1 fruit fly cellular context compared by ENCODE assay signal in genomic region chr3R:16432665-16433065, dm6.
A peak's percentile ranks its signal among the peaks of the same experiment; 100 is the strongest.
TF ChIP-seq lines count a peak whose summit lies in the region.

TSS of gene Fntb (plus strand) at chr3R:16432998.

TF ChIP-seq in whole organism, embryonic, 481 proteins besides CTCF, POLR2A, EP300 and RAD21 (continued from another document and continues in another):
- peak; percentile 24 for TF ChIP-seq pzg (GFP tag; optimal IDR thresholded peaks at IDR 0.05; lab: Kevin White, UChicago)
- peak; percentile 32 for TF ChIP-seq chn (GFP tag; optimal IDR thresholded peaks at IDR 0.05; lab: Kevin White, UChicago)
- no peak for TF ChIP-seq Ravus (GFP tag; IDR thresholded peaks at IDR 0.05; lab: Robert Waterston, UW)
- peak; percentile 55 for TF ChIP-seq NfI (GFP tag; optimal IDR thresholded peaks at IDR 0.05; lab: Kevin White, UChicago)
- TF ChIP-seq esg (GFP tag; conservative IDR thresholded peaks at IDR 0.05; lab: Robert Waterston, UW) = peak; percentile 41; the same call in 1 of the 2 replicates
- TF ChIP-seq Sry-δ (GFP tag; optimal IDR thresholded peaks at IDR 0.05; lab: Kevin White, UChicago) = no peak
- no peak for TF ChIP-seq toy (GFP tag; IDR thresholded peaks at IDR 0.05; lab: Robert Waterston, UW)
- peak; percentile 62 for TF ChIP-seq CG12155 (GFP tag; optimal IDR thresholded peaks at IDR 0.05; lab: Kevin White, UChicago)
- TF ChIP-seq Camta (GFP tag; optimal IDR thresholded peaks at IDR 0.05; lab: Kevin White, UChicago) = peak; percentile 14
- TF ChIP-seq Sry-β (GFP tag; optimal IDR thresholded peaks at IDR 0.05; lab: Kevin White, UChicago) = peak; percentile 68
- TF ChIP-seq Hand (GFP tag; optimal IDR thresholded peaks at IDR 0.05; lab: Kevin White, UChicago) = no peak
- TF ChIP-seq knrl (GFP tag; IDR thresholded peaks at IDR 0.05; lab: Robert Waterston, UW; ENCODE audit: partially characterized antibody) = no peak
- peak; percentile 61 for TF ChIP-seq CG4617 (GFP tag; optimal IDR thresholded peaks at IDR 0.05; lab: Kevin White, UChicago; ENCODE audit: borderline replicate concordance)
- no peak for TF ChIP-seq nerfin-2 (GFP tag; IDR thresholded peaks at IDR 0.05; lab: Robert Waterston, UW; ENCODE audit: partially characterized antibody)
- TF ChIP-seq CG33557 (GFP tag; optimal IDR thresholded peaks at IDR 0.05; lab: Kevin White, UChicago) = peak; percentile 50
- peak; percentile 72 for TF ChIP-seq HmgZ (tag; optimal IDR thresholded peaks at IDR 0.05; lab: Kevin White, UChicago)
- no peak for TF ChIP-seq ab (GFP tag; optimal IDR thresholded peaks at IDR 0.05; lab: Kevin White, UChicago)
- TF ChIP-seq cas (GFP tag; IDR thresholded peaks at IDR 0.05; lab: Robert Waterston, UW) = no peak
- TF ChIP-seq insv (GFP tag; optimal IDR thresholded peaks at IDR 0.05; lab: Kevin White, UChicago) = no peak
- peak; percentile 64 for TF ChIP-seq CG4820 (GFP tag; optimal IDR thresholded peaks at IDR 0.05; lab: Kevin White, UChicago)
- peak; percentile 74 for TF ChIP-seq CG13775 (GFP tag; optimal IDR thresholded peaks at IDR 0.05; lab: Kevin White, UChicago)
- TF ChIP-seq CG13287 (GFP tag; IDR thresholded peaks at IDR 0.05; lab: Robert Waterston, UW; ENCODE audit: partially characterized antibody) = peak; percentile 50; the same call in 1 of the 2 replicates
- peak in 1 of 2 experiments; percentile 74 for TF ChIP-seq bsh (GFP tag; optimal IDR thresholded peaks at IDR 0.05; lab: Kevin White, UChicago)
- TF ChIP-seq sqz (GFP tag; optimal IDR thresholded peaks at IDR 0.05; lab: Kevin White, UChicago) = no peak
- TF ChIP-seq H15 (GFP tag; IDR thresholded peaks at IDR 0.05; lab: Robert Waterston, UW) = no peak
- no peak for TF ChIP-seq CG5180 (GFP tag; optimal IDR thresholded peaks at IDR 0.05; lab: Kevin White, UChicago)
- peak; percentile 20; the same call in 1 of the 2 replicates for TF ChIP-seq CG4730 (GFP tag; IDR thresholded peaks at IDR 0.05; lab: Robert Waterston, UW)
- TF ChIP-seq Elba2 (GFP tag; optimal IDR thresholded peaks at IDR 0.05; lab: Kevin White, UChicago) = no peak
- TF ChIP-seq kay (GFP tag; optimal IDR thresholded peaks at IDR 0.05; lab: Kevin White, UChicago) = peak; percentile 19
- TF ChIP-seq pros (GFP tag; optimal IDR thresholded peaks at IDR 0.05; lab: Kevin White, UChicago) = no peak
- no peak for TF ChIP-seq Jarid2 (GFP tag; optimal IDR thresholded peaks at IDR 0.05; lab: Kevin White, UChicago)
- TF ChIP-seq sug (tag; optimal IDR thresholded peaks at IDR 0.05; lab: Kevin White, UChicago) = peak; percentile 71
- TF ChIP-seq gsb (GFP tag; IDR thresholded peaks at IDR 0.05; lab: Robert Waterston, UW) = no peak
- no peak for TF ChIP-seq CG9797 (GFP tag; optimal IDR thresholded peaks at IDR 0.05; lab: Kevin White, UChicago)
- TF ChIP-seq vvl (GFP tag; IDR thresholded peaks at IDR 0.05; lab: Robert Waterston, UW) = peak; percentile 68
- no peak for TF ChIP-seq CG4282 (GFP tag; optimal IDR thresholded peaks at IDR 0.05; lab: Kevin White, UChicago)
- TF ChIP-seq dimm (GFP tag; IDR thresholded peaks at IDR 0.05; lab: Robert Waterston, UW) = no peak
- TF ChIP-seq da (GFP tag; optimal IDR thresholded peaks at IDR 0.05; lab: Kevin White, UChicago) = no peak
- peak; percentile 40 for TF ChIP-seq ATbp (GFP tag; optimal IDR thresholded peaks at IDR 0.05; lab: Kevin White, UChicago)
- TF ChIP-seq CG42726 (GFP tag; IDR thresholded peaks at IDR 0.05; lab: Robert Waterston, UW; ENCODE audit: partially characterized antibody) = no peak
- TF ChIP-seq chm (GFP tag; IDR thresholded peaks at IDR 0.05; lab: Robert Waterston, UW) = no peak
- no peak for TF ChIP-seq jing (GFP tag; optimal IDR thresholded peaks at IDR 0.05; lab: Kevin White, UChicago)
- TF ChIP-seq CG11695 (GFP tag; IDR thresholded peaks at IDR 0.05; lab: Robert Waterston, UW) = peak; percentile 60; the same call in 2 of the 3 replicates
- peak; percentile 63 for TF ChIP-seq CG10543 (GFP tag; optimal IDR thresholded peaks at IDR 0.05; lab: Kevin White, UChicago)
- no peak for TF ChIP-seq sim (GFP tag; IDR thresholded peaks at IDR 0.05; lab: Robert Waterston, UW)
- TF ChIP-seq p53 (GFP tag; optimal IDR thresholded peaks at IDR 0.05; lab: Kevin White, UChicago) = no peak
- TF ChIP-seq ERR (GFP tag; optimal IDR thresholded peaks at IDR 0.05; lab: Kevin White, UChicago) = no peak
- peak; percentile 51 for TF ChIP-seq CG7556 (GFP tag; optimal IDR thresholded peaks at IDR 0.05; lab: Kevin White, UChicago)
- TF ChIP-seq Hr78 (GFP tag; optimal IDR thresholded peaks at IDR 0.05; lab: Kevin White, UChicago) = no peak
- TF ChIP-seq Bgb (GFP tag; IDR thresholded peaks at IDR 0.05; lab: Robert Waterston, UW; ENCODE audit: partially characterized antibody) = no peak
- TF ChIP-seq repo (GFP tag; optimal IDR thresholded peaks at IDR 0.05; lab: Kevin White, UChicago) = no peak
- no peak for TF ChIP-seq CG8765 (GFP tag; IDR thresholded peaks at IDR 0.05; lab: Robert Waterston, UW)
- TF ChIP-seq CG17186 (GFP tag; optimal IDR thresholded peaks at IDR 0.05; lab: Kevin White, UChicago) = peak; percentile 20
- TF ChIP-seq twi (tag; optimal IDR thresholded peaks at IDR 0.05; lab: Kevin White, UChicago) = peak; percentile 46
- TF ChIP-seq Rfx (GFP tag; IDR thresholded peaks at IDR 0.05; lab: Robert Waterston, UW) = peak; percentile 69
- TF ChIP-seq Nf-YC (tag; optimal IDR thresholded peaks at IDR 0.05; lab: Kevin White, UChicago) = peak; percentile 65
- peak; percentile 77 for TF ChIP-seq CG18262 (tag; optimal IDR thresholded peaks at IDR 0.05; lab: Kevin White, UChicago)
- TF ChIP-seq NC2α (GFP tag; optimal IDR thresholded peaks at IDR 0.05; lab: Kevin White, UChicago) = peak; percentile 12
- no peak for TF ChIP-seq CG31224 (GFP tag; IDR thresholded peaks at IDR 0.05; lab: Robert Waterston, UW)
- 0 out of 4 replicates have a peak, but pooled peaks have one; percentile 27 for TF ChIP-seq Dll (GFP tag; IDR thresholded peaks at IDR 0.05; lab: Robert Waterston, UW; ENCODE audit: partially characterized antibody)
- TF ChIP-seq E2f1 (GFP tag; IDR thresholded peaks at IDR 0.05; lab: Robert Waterston, UW) = peak; percentile 23; the same call in 1 of the 2 replicates
- no peak for TF ChIP-seq dan (GFP tag; IDR thresholded peaks at IDR 0.05; lab: Robert Waterston, UW)
- TF ChIP-seq CG15269 (tag; optimal IDR thresholded peaks at IDR 0.05; lab: Kevin White, UChicago) = no peak
- TF ChIP-seq chinmo (GFP tag; IDR thresholded peaks at IDR 0.05; lab: Robert Waterston, UW; ENCODE audit: partially characterized antibody) = no peak
- TF ChIP-seq CG31441 (GFP tag; IDR thresholded peaks at IDR 0.05; lab: Robert Waterston, UW) = peak; percentile 86
- TF ChIP-seq lilli (GFP tag; optimal IDR thresholded peaks at IDR 0.05; lab: Kevin White, UChicago) = peak; percentile 74
- peak; percentile 13 for TF ChIP-seq CG15073 (GFP tag; optimal IDR thresholded peaks at IDR 0.05; lab: Kevin White, UChicago)
- TF ChIP-seq CG3726 (GFP tag; IDR thresholded peaks at IDR 0.05; lab: Robert Waterston, UW) = no peak
- TF ChIP-seq Ptx1 (GFP tag; IDR thresholded peaks at IDR 0.05; lab: Robert Waterston, UW) = peak; percentile 73
- TF ChIP-seq CG1529 (GFP tag; optimal IDR thresholded peaks at IDR 0.05; lab: Kevin White, UChicago) = peak; percentile 38
- TF ChIP-seq trh (GFP tag; optimal IDR thresholded peaks at IDR 0.05; lab: Kevin White, UChicago) = no peak
- TF ChIP-seq CG17361 (GFP tag; IDR thresholded peaks at IDR 0.05; lab: Robert Waterston, UW) = peak; percentile 88
- TF ChIP-seq cwo (GFP tag; optimal IDR thresholded peaks at IDR 0.05; lab: Kevin White, UChicago) = peak; percentile 31
- no peak for TF ChIP-seq CG11560 (tag; IDR thresholded peaks at IDR 0.05; lab: Robert Waterston, UW)
- TF ChIP-seq CkIIα-i1 (GFP tag; IDR thresholded peaks at IDR 0.05; lab: Robert Waterston, UW) = no peak
- no peak for TF ChIP-seq Doc2 (GFP tag; IDR thresholded peaks at IDR 0.05; lab: Robert Waterston, UW)
- TF ChIP-seq zen (tag; optimal IDR thresholded peaks at IDR 0.05; lab: Kevin White, UChicago) = peak; percentile 56
- TF ChIP-seq Awh (GFP tag; IDR thresholded peaks at IDR 0.05; lab: Robert Waterston, UW) = 0 out of 2 replicates have a peak, but pooled peaks have one; percentile 51
- TF ChIP-seq otp (GFP tag; IDR thresholded peaks at IDR 0.05; lab: Robert Waterston, UW) = no peak
- peak; percentile 26 for TF ChIP-seq CG2202 (tag; optimal IDR thresholded peaks at IDR 0.05; lab: Kevin White, UChicago)
- TF ChIP-seq Atf-2 (GFP tag; optimal IDR thresholded peaks at IDR 0.05; lab: Kevin White, UChicago) = no peak
- no peak for TF ChIP-seq sd (tag; optimal IDR thresholded peaks at IDR 0.05; lab: Kevin White, UChicago)
- peak in 1 of 2 experiments; percentile 8 for TF ChIP-seq crp (GFP tag; optimal IDR thresholded peaks at IDR 0.05; lab: Kevin White, UChicago)
- TF ChIP-seq ro (GFP tag; IDR thresholded peaks at IDR 0.05; lab: Robert Waterston, UW) = no peak
- peak; percentile 23 for TF ChIP-seq Ets97D (GFP tag; optimal IDR thresholded peaks at IDR 0.05; lab: Kevin White, UChicago)
- TF ChIP-seq CG12391 (tag; optimal IDR thresholded peaks at IDR 0.05; lab: Kevin White, UChicago) = peak; percentile 88
- no peak for TF ChIP-seq ftz-f1 (GFP tag; optimal IDR thresholded peaks at IDR 0.05; lab: Kevin White, UChicago)
- TF ChIP-seq salm (tag; optimal IDR thresholded peaks at IDR 0.05; lab: Kevin White, UChicago) = peak; percentile 47
- no peak for TF ChIP-seq Hr51 (GFP tag; optimal IDR thresholded peaks at IDR 0.05; lab: Kevin White, UChicago)
- no peak for TF ChIP-seq Hey (tag; optimal IDR thresholded peaks at IDR 0.05; lab: Kevin White, UChicago)
- TF ChIP-seq MBD-R2 (GFP tag; IDR thresholded peaks at IDR 0.05; lab: Robert Waterston, UW) = peak; percentile 72
- TF ChIP-seq CG18764 (GFP tag; optimal IDR thresholded peaks at IDR 0.05; lab: Kevin White, UChicago) = peak; percentile 51
- peak; percentile 46 for TF ChIP-seq scrt (GFP tag; optimal IDR thresholded peaks at IDR 0.05; lab: Kevin White, UChicago)
- TF ChIP-seq trem (tag; optimal IDR thresholded peaks at IDR 0.05; lab: Kevin White, UChicago) = peak; percentile 74
- TF ChIP-seq Dad (GFP tag; optimal IDR thresholded peaks at IDR 0.05; lab: Kevin White, UChicago) = no peak
- peak; percentile 42; the same call in 1 of the 2 replicates for TF ChIP-seq klu (GFP tag; IDR thresholded peaks at IDR 0.05; lab: Robert Waterston, UW)
- TF ChIP-seq wek (GFP tag; optimal IDR thresholded peaks at IDR 0.05; lab: Kevin White, UChicago) = peak; percentile 94
- peak; percentile 72 for TF ChIP-seq caup (GFP tag; optimal IDR thresholded peaks at IDR 0.05; lab: Kevin White, UChicago; ENCODE audit: severe bottlenecking)
- peak; percentile 44 for TF ChIP-seq CG34376 (GFP tag; optimal IDR thresholded peaks at IDR 0.05; lab: Kevin White, UChicago)
- TF ChIP-seq CG2875 (GFP tag; optimal IDR thresholded peaks at IDR 0.05; lab: Kevin White, UChicago) = peak; percentile 44
- 0 out of 2 replicates have a peak, but pooled peaks have one; percentile 15 for TF ChIP-seq CG1024 (GFP tag; IDR thresholded peaks at IDR 0.05; lab: Robert Waterston, UW)
- TF ChIP-seq CG13296 (GFP tag; optimal IDR thresholded peaks at IDR 0.05; lab: Kevin White, UChicago) = peak; percentile 69
- TF ChIP-seq CG34224 (GFP tag; IDR thresholded peaks at IDR 0.05; lab: Robert Waterston, UW; ENCODE audit: partially characterized antibody) = peak; percentile 35; the same call in 1 of the 3 replicates
- peak; percentile 48; the same call in 1 of the 2 replicates for TF ChIP-seq ttk (GFP tag; IDR thresholded peaks at IDR 0.05; lab: Robert Waterston, UW)
- no peak for TF ChIP-seq CG17802 (tag; optimal IDR thresholded peaks at IDR 0.05; lab: Kevin White, UChicago)
- peak; percentile 39 for TF ChIP-seq CG12219 (GFP tag; optimal IDR thresholded peaks at IDR 0.05; lab: Kevin White, UChicago)
- TF ChIP-seq zfh1 (GFP tag; IDR thresholded peaks at IDR 0.05; lab: Robert Waterston, UW) = 0 out of 3 replicates have a peak, but pooled peaks have one; percentile 15
- peak; percentile 74 for TF ChIP-seq dysf (GFP tag; IDR thresholded peaks at IDR 0.05; lab: Robert Waterston, UW)
- no peak for TF ChIP-seq Lim3 (GFP tag; IDR thresholded peaks at IDR 0.05; lab: Robert Waterston, UW)
- TF ChIP-seq dmrt11E (tag; optimal IDR thresholded peaks at IDR 0.05; lab: Kevin White, UChicago) = peak; percentile 61
- TF ChIP-seq D (optimal IDR thresholded peaks at IDR 0.05; lab: Kevin White, UChicago) = no peak
- peak; percentile 57 for TF ChIP-seq D (GFP tag; optimal IDR thresholded peaks at IDR 0.05; lab: Kevin White, UChicago)
- peak; percentile 81 for TF ChIP-seq PHDP (tag; optimal IDR thresholded peaks at IDR 0.05; lab: Kevin White, UChicago)
- TF ChIP-seq D19B (GFP tag; optimal IDR thresholded peaks at IDR 0.05; lab: Kevin White, UChicago) = peak; percentile 58
- peak; percentile 91 for TF ChIP-seq stwl (tag; optimal IDR thresholded peaks at IDR 0.05; lab: Kevin White, UChicago)
- TF ChIP-seq sima (GFP tag; optimal IDR thresholded peaks at IDR 0.05; lab: Kevin White, UChicago) = no peak
- TF ChIP-seq Ets65A (GFP tag; lab: Kevin White, UChicago) = peak; percentile 95
- no peak for TF ChIP-seq Atf3 (GFP tag; optimal IDR thresholded peaks at IDR 0.05; lab: Kevin White, UChicago)
- peak; percentile 55 for TF ChIP-seq Nf-YB (GFP tag; optimal IDR thresholded peaks at IDR 0.05; lab: Kevin White, UChicago)
- TF ChIP-seq Hmx (GFP tag; optimal IDR thresholded peaks at IDR 0.05; lab: Kevin White, UChicago) = peak; percentile 19
- peak; percentile 57 for TF ChIP-seq Med (GFP tag; lab: Kevin White, UChicago)
- no peak for TF ChIP-seq gsb-n (tag; optimal IDR thresholded peaks at IDR 0.05; lab: Kevin White, UChicago)
- TF ChIP-seq nerfin-1 (tag; optimal IDR thresholded peaks at IDR 0.05; lab: Kevin White, UChicago) = peak; percentile 66
- no peak for TF ChIP-seq Side (GFP tag; optimal IDR thresholded peaks at IDR 0.05; lab: Kevin White, UChicago)
- TF ChIP-seq org-1 (GFP tag; optimal IDR thresholded peaks at IDR 0.05; lab: Kevin White, UChicago) = no peak
- peak; percentile 65 for TF ChIP-seq CG9727 (GFP tag; optimal IDR thresholded peaks at IDR 0.05; lab: Kevin White, UChicago)
- TF ChIP-seq D19A (tag; optimal IDR thresholded peaks at IDR 0.05; lab: Kevin White, UChicago) = peak; percentile 75
- peak; percentile 39 for TF ChIP-seq H2.0 (GFP tag; IDR thresholded peaks at IDR 0.05; lab: Robert Waterston, UW)
- no peak for TF ChIP-seq CG12071 (GFP tag; optimal IDR thresholded peaks at IDR 0.05; lab: Kevin White, UChicago)
- TF ChIP-seq chif (GFP tag; optimal IDR thresholded peaks at IDR 0.05; lab: Kevin White, UChicago) = peak in 1 of 2 experiments; percentile 36
- TF ChIP-seq lab (GFP tag; optimal IDR thresholded peaks at IDR 0.05; lab: Kevin White, UChicago) = no peak
- TF ChIP-seq Dfd (GFP tag; optimal IDR thresholded peaks at IDR 0.05; lab: Kevin White, UChicago) = no peak
